Worm (Caenorhabditis elegans): ENCODE results near the gene Y54G11A.9.

ce11 chrII:14321225-14321624, 25.0 kb downstream of the Y54G11A.9 start:
- TF ChIP-seq Y56A3A.18 (GFP tag; IDR thresholded peaks at IDR 0.05) (no peak), let-607 (tag; optimal IDR thresholded peaks at IDR 0.05) (no peak), dpl-1 (GFP tag; optimal IDR thresholded peaks at IDR 0.05) (no peak)
